Worm (Caenorhabditis elegans) whole organism, L1 larva: ENCODE measurements around the gene F54D12.10.
A peak's percentile ranks its signal among the peaks of the same experiment; 100 is the strongest.

Source experiments
- C04F5.9 ChIP-seq: sonication (generic microtip); optimal IDR thresholded peaks from 2 replicates; lab custom pipeline; 2016; ENCODE audit warnings: missing genetic modification characterization, missing compliant biosample characterization
- C16A3.4 ChIP-seq: fragments of 150-350 bp; optimal IDR thresholded peaks from 2 replicates; lab custom pipeline; 2014; ENCODE audit warnings: missing biosample characterization, missing genetic modification characterization
- ceh-63 ChIP-seq: fragments of 200-800 bp; sonication (Bioruptor generic); optimal IDR thresholded peaks from 2 replicates; lab custom pipeline; 2018; ENCODE audit warnings: mild to moderate bottlenecking, missing genetic modification characterization, missing compliant biosample characterization
- ceh-88 ChIP-seq: fragments of 200-800 bp; sonication (Bioruptor generic); IDR thresholded peaks from 2 replicates; pipeline ENCODE4 v1.3.6; 2022; ENCODE audit warnings: missing genetic modification characterization, missing compliant biosample characterization
- dpl-1 ChIP-seq, 3 experiments: fragments of 150-350 bp in 2 of 3; sonication (generic microtip) in 1 of 3; optimal IDR thresholded peaks; 2 replicates each; lab custom pipeline; 2014 to 2017; ENCODE audit warnings: missing biosample characterization in 3 of 3, missing genetic modification characterization in 3 of 3, missing genetic modification reagents in 3 of 3
- efl-1 ChIP-seq, 4 experiments: fragments of 150-350 bp; optimal IDR thresholded peaks in 3 of 4; peaks in 1 of 4; 1 replicate in 1 of 4; 2 replicates in 3 of 4; lab custom pipeline; 2014; ENCODE audit warnings: missing biosample characterization in 2 of 4, missing genetic modification characterization in 2 of 4, missing genetic modification reagents in 2 of 4
- egl-27 ChIP-seq, 2 experiments: fragments of 150-350 bp in 1 of 2; sonication (generic microtip); optimal IDR thresholded peaks; 3 replicates each; lab custom pipeline; 2017 to 2018; ENCODE audit warnings: missing biosample characterization in 2 of 2, missing genetic modification characterization in 2 of 2, missing genetic modification reagents in 2 of 2
- ets-5 ChIP-seq: fragments of 200-800 bp; sonication (Bioruptor generic); IDR thresholded peaks from 2 replicates; pipeline ENCODE4 v1.3.6; 2022; ENCODE audit warnings: missing genetic modification characterization, missing compliant biosample characterization
- fkh-4 ChIP-seq: sonication (generic microtip); optimal IDR thresholded peaks from 2 replicates; lab custom pipeline; 2016; ENCODE audit warnings: missing compliant biosample characterization, missing genetic modification characterization, borderline replicate concordance
- grh-1 ChIP-seq: fragments of 200-800 bp; sonication (Bioruptor generic); IDR thresholded peaks from 2 replicates; pipeline ENCODE4 v1.3.6; 2022; ENCODE audit warnings: missing genetic modification reagents, missing genetic modification characterization, missing compliant biosample characterization
- hlh-17 ChIP-seq: fragments of 200-800 bp; sonication (Bioruptor generic); optimal IDR thresholded peaks from 2 replicates; lab custom pipeline; 2018; ENCODE audit warnings: missing genetic modification characterization, mild to moderate bottlenecking, missing compliant biosample characterization, moderate library complexity, borderline replicate concordance
- jun-1 ChIP-seq: fragments of 150-350 bp; optimal IDR thresholded peaks from 2 replicates; lab custom pipeline; 2014; ENCODE audit warnings: missing biosample characterization, missing genetic modification reagents, missing genetic modification characterization
- lin-13 ChIP-seq: fragments of 150-350 bp; optimal IDR thresholded peaks from 2 replicates; lab custom pipeline; 2014; ENCODE audit warnings: missing biosample characterization, missing genetic modification reagents, missing genetic modification characterization
- lin-14 ChIP-seq: fragments of 200-800 bp; sonication (Bioruptor generic); optimal IDR thresholded peaks from 2 replicates; lab custom pipeline; 2018; ENCODE audit warnings: mild to moderate bottlenecking, missing genetic modification characterization, moderate library complexity, missing compliant biosample characterization
- lsy-2 ChIP-seq, 2 experiments: fragments of 150-350 bp; optimal IDR thresholded peaks; 2 replicates each; lab custom pipeline; 2014; ENCODE audit warnings: missing biosample characterization in 2 of 2, missing genetic modification characterization in 2 of 2
- mab-9 ChIP-seq: fragments of 200-800 bp; sonication (Bioruptor generic); IDR thresholded peaks from 2 replicates; pipeline ENCODE4 v1.3.6; 2022; ENCODE audit warnings: missing genetic modification reagents, missing genetic modification characterization, missing compliant biosample characterization
- mef-2 ChIP-seq: fragments of 150-350 bp; optimal IDR thresholded peaks from 2 replicates; lab custom pipeline; 2014; ENCODE audit warnings: missing biosample characterization, missing genetic modification characterization
- mep-1 ChIP-seq: fragments of 150-350 bp; optimal IDR thresholded peaks from 2 replicates; lab custom pipeline; 2014; ENCODE audit warnings: missing biosample characterization, missing genetic modification characterization
- nhr-11 ChIP-seq: fragments of 150-350 bp; optimal IDR thresholded peaks from 2 replicates; lab custom pipeline; 2014; ENCODE audit warnings: missing biosample characterization, missing genetic modification characterization
- nhr-20 ChIP-seq: sonication (generic microtip); optimal IDR thresholded peaks from 2 replicates; lab custom pipeline; 2016; ENCODE audit warnings: mild to moderate bottlenecking, missing genetic modification characterization, missing compliant biosample characterization
- nhr-237 ChIP-seq: fragments of 150-350 bp; optimal IDR thresholded peaks from 2 replicates; lab custom pipeline; 2014; ENCODE audit warnings: missing biosample characterization, missing genetic modification characterization
- nhr-28 ChIP-seq: fragments of 150-350 bp; optimal IDR thresholded peaks from 2 replicates; lab custom pipeline; 2014; ENCODE audit warnings: missing biosample characterization, missing genetic modification characterization
- nhr-71 ChIP-seq: sonication (generic microtip); optimal IDR thresholded peaks from 2 replicates; lab custom pipeline; 2016; ENCODE audit warnings: mild to moderate bottlenecking, missing genetic modification characterization, moderate library complexity, missing compliant biosample characterization
- nhr-76 ChIP-seq: sonication (generic microtip); optimal IDR thresholded peaks from 2 replicates; lab custom pipeline; 2017; ENCODE audit warnings: missing biosample characterization, missing genetic modification characterization
- nhr-84 ChIP-seq: sonication (generic microtip); optimal IDR thresholded peaks from 2 replicates; lab custom pipeline; 2017; ENCODE audit warnings: missing biosample characterization, missing genetic modification characterization
- nhr-90 ChIP-seq: sonication (generic microtip); optimal IDR thresholded peaks from 2 replicates; lab custom pipeline; 2016; ENCODE audit warnings: mild to moderate bottlenecking, missing genetic modification characterization, missing compliant biosample characterization; ENCODE audit not compliant: poor library complexity
- pag-3 ChIP-seq: sonication (generic microtip); optimal IDR thresholded peaks from 2 replicates; lab custom pipeline; 2017; ENCODE audit warnings: missing genetic modification characterization, mild to moderate bottlenecking, missing compliant biosample characterization, antibody characterized with exemption, borderline replicate concordance; ENCODE audit not compliant: insufficient read depth
- pqm-1 ChIP-seq: sonication (generic microtip); optimal IDR thresholded peaks from 3 replicates; lab custom pipeline; 2017; ENCODE audit warnings: missing biosample characterization, missing genetic modification characterization
- rnt-1 ChIP-seq: sonication (generic microtip); optimal IDR thresholded peaks from 2 replicates; lab custom pipeline; 2016; ENCODE audit warnings: mild to moderate bottlenecking, missing genetic modification characterization, moderate library complexity, missing compliant biosample characterization
- sox-4 ChIP-seq: sonication (generic microtip); optimal IDR thresholded peaks from 2 replicates; lab custom pipeline; 2016; ENCODE audit warnings: missing genetic modification characterization, missing compliant biosample characterization
- unc-130 ChIP-seq: fragments of 150-350 bp; optimal IDR thresholded peaks from 2 replicates; lab custom pipeline; 2017; ENCODE audit warnings: missing biosample characterization, missing genetic modification characterization, inconsistent platforms
- unc-62 ChIP-seq: fragments of 150-350 bp; optimal IDR thresholded peaks from 2 replicates; lab custom pipeline; 2014; ENCODE audit warnings: missing biosample characterization, missing genetic modification reagents, missing genetic modification characterization
- unc-98 ChIP-seq: fragments of 200-800 bp; sonication (Bioruptor generic); IDR thresholded peaks from 2 replicates; pipeline ENCODE4 v1.3.6; 2022; ENCODE audit warnings: missing genetic modification characterization, missing compliant biosample characterization
- vab-15 ChIP-seq: sonication (generic microtip); optimal IDR thresholded peaks from 2 replicates; lab custom pipeline; 2017; ENCODE audit warnings: missing genotype, mild to moderate bottlenecking, missing genetic modification characterization, missing compliant biosample characterization
- zag-1 ChIP-seq: fragments of 150-350 bp; optimal IDR thresholded peaks from 2 replicates; lab custom pipeline; 2014; ENCODE audit warnings: missing biosample characterization, missing genetic modification characterization
- ztf-11 ChIP-seq, 2 experiments: sonication (generic microtip); optimal IDR thresholded peaks; 2 replicates each; lab custom pipeline; 2016 to 2017; ENCODE audit warnings: missing genetic modification characterization in 2 of 2, missing biosample characterization in 1 of 2, missing compliant biosample characterization in 1 of 2

F54D12.10 gene

DNA sequence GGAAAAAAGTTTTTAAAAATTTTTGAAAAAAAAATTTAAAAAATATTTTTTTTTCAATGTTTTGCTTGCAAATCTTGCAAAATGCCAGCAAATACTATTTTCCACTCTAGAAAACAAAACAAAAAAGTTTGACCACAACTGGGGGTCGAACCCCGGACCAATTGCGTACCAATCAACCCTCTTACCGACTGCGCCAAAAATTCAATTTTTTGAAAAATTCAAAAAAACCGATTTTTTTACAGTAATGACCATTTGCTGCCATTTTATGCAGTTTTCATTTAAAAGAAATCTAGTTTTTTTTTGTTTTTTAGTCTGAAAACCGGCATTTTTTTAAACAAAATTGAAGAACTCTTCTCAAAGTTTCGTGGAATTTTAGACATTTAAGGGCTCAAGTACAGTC lies 15.7 kb downstream of the F54D12.10 start:
- TF ChIP-seq ceh-88 (no peak), lin-13 (GFP tag; lab: Kevin White, UChicago) (no peak), ceh-63 (no peak), nhr-28 (tag; lab: Kevin White, UChicago) (no peak), egl-27 (tag; optimal IDR thresholded peaks at IDR 0.05; lab: Kevin White, UChicago) (no peak), nhr-76 (tag; lab: Kevin White, UChicago) (no peak), unc-130 (no peak), nhr-20 (no peak), nhr-84 (tag; lab: Kevin White, UChicago) (no peak), jun-1 (tag; lab: Kevin White, UChicago) (no peak), lin-14 (GFP tag; lab: Kevin White, UChicago) (no peak), ets-5 (GFP tag; lab: Robert Waterston, UW) (no peak), unc-98 (GFP tag; lab: Robert Waterston, UW) (no peak), vab-15 (tag; lab: Kevin White, UChicago) (no peak), nhr-90 (no peak), C16A3.4 (no peak), pqm-1 (no peak), grh-1 (GFP tag; lab: Robert Waterston, UW) (no peak)
- TF ChIP-seq, all 84 proteins: peak for 0

DNA sequence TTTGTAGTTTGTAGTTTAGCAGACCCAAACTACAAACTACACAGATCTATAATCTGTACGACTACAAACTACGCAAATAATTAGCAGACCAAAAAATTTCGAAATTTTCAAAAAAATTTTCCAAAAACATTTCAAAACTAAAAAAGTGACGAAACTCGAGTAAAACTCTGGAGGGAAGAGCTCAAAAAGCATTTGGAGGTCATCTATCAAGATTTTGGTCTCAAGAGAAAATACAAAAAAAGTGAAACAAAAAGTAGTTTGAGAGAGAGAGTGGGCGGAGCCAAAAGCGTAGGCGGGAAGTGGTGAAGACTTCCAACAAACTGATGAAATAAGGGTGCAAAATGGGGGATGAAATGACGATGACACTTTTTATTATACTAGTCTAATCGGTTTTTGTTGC lies 17.9 kb downstream of the F54D12.10 start:
- TF ChIP-seq mep-1 (tag; lab: Kevin White, UChicago) = no peak
- no peak for TF ChIP-seq fkh-4
- no peak for TF ChIP-seq pag-3
- no peak for TF ChIP-seq unc-130
- no peak for TF ChIP-seq jun-1 (tag; lab: Kevin White, UChicago)
- no peak for TF ChIP-seq vab-15 (tag; lab: Kevin White, UChicago)
- no peak for TF ChIP-seq rnt-1 (tag; lab: Kevin White, UChicago)
- no peak for TF ChIP-seq C04F5.9
- no peak for TF ChIP-seq mef-2 (tag; lab: Kevin White, UChicago)
- no peak for TF ChIP-seq nhr-11
- no peak for TF ChIP-seq nhr-71
- no peak for TF ChIP-seq ztf-11 (tag; optimal IDR thresholded peaks at IDR 0.05; lab: Kevin White, UChicago)
- no peak for TF ChIP-seq dpl-1 (GFP tag; optimal IDR thresholded peaks at IDR 0.05; lab: Kevin White, UChicago)
- TF ChIP-seq hlh-17 (GFP tag; lab: Kevin White, UChicago) = no peak
- no peak for TF ChIP-seq zag-1 (tag; lab: Kevin White, UChicago)
- TF ChIP-seq efl-1 (optimal IDR thresholded peaks at IDR 0.05; lab: Kevin White, UChicago) = no peak
- TF ChIP-seq efl-1 (GFP tag; optimal IDR thresholded peaks at IDR 0.05 in 1 of 2; lab: Kevin White, UChicago) = no peak
- no peak for TF ChIP-seq ceh-88
- no peak for TF ChIP-seq mab-9 (GFP tag; lab: Robert Waterston, UW)
- no peak for TF ChIP-seq sox-4

DNA sequence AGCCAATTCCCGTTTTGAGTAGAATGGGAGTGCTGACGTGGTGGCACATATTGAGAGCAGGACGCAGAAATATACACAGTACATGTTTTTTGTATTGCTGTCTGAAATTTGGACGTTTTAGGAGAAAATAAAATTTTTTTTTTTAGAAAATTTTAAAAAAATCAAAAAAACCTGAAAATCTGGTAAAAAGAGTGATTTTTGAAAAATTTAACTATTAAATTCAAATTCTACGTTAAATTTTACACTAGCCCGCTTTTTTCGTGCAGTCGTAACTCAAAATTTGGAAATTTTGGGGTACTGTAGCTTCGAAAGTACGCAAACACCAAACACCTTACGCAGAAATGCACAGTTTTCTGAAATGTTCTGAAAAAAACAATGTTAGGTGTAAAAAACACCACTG lies 20.3 kb downstream of the F54D12.10 start, which contains the start of gene C13A10.2:
Gene C13A10.2 (minus strand): TSS at position 101 of the 400 bp plus-strand sequence.
- TF ChIP-seq lsy-2 (tag; optimal IDR thresholded peaks at IDR 0.05; lab: Kevin White, UChicago) (peak in 1 of 2 experiments; percentile 9), unc-62 (GFP tag; lab: Kevin White, UChicago) (no peak)

DNA sequence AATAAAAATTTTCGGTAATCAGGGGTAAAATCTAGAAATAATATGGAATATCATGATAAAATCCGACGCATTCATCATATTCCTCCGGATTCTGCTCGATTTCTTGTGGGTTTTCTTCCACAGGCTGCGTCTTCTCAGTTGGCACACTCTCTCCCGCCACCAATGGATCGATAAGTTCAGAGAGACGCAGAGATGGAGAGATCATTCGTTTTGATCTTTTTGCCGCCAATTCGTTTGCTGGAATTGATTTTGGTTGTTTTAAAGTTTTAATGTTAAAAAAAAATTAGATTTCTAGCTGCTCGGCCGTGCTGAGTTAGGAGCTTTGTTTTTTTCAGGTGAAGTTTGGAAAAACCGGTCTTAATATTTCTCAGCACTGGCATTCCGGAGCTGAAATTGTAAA lies 20.9 kb downstream of the F54D12.10 start:
- no peak for TF ChIP-seq vab-15 (tag; lab: Kevin White, UChicago)
- TF ChIP-seq efl-1 (optimal IDR thresholded peaks at IDR 0.05; lab: Kevin White, UChicago) = peak in 1 of 2 experiments; percentile 54
- peak in 1 of 2 experiments; percentile 59 for TF ChIP-seq efl-1 (GFP tag; optimal IDR thresholded peaks at IDR 0.05 in 1 of 2; lab: Kevin White, UChicago)
- TF ChIP-seq nhr-237 (tag; lab: Kevin White, UChicago) = no peak
